Fruit fly (Drosophila melanogaster): Measurements from ENCODE around the gene drm.

- no peak for TF ChIP-seq Myc (optimal IDR thresholded peaks at IDR 0.05)
- no peak for TF ChIP-seq pan (optimal IDR thresholded peaks at IDR 0.05)
- no peak for TF ChIP-seq rgr (GFP tag; optimal IDR thresholded peaks at IDR 0.05)
- TF ChIP-seq CG32264 (GFP tag; optimal IDR thresholded peaks at IDR 0.05) = no peak
- no peak for TF ChIP-seq lola (GFP tag; optimal IDR thresholded peaks at IDR 0.05)
- no peak for TF ChIP-seq jim (GFP tag; optimal IDR thresholded peaks at IDR 0.05)
- TF ChIP-seq Mio (GFP tag; optimal IDR thresholded peaks at IDR 0.05) = no peak
- TF ChIP-seq Dfd (GFP tag; optimal IDR thresholded peaks at IDR 0.05) = no peak
- TF ChIP-seq dmrt93B (GFP tag; optimal IDR thresholded peaks at IDR 0.05) = no peak
- peak; percentile 9 for TF ChIP-seq fru (GFP tag; optimal IDR thresholded peaks at IDR 0.05)
- TF ChIP-seq br (GFP tag; optimal IDR thresholded peaks at IDR 0.05) = no peak
- TF ChIP-seq Hr78 (GFP tag; optimal IDR thresholded peaks at IDR 0.05) = no peak
- TF ChIP-seq Dif (GFP tag; optimal IDR thresholded peaks at IDR 0.05; ENCODE audit: partially characterized antibody) = no peak
- no peak for TF ChIP-seq h (GFP tag; optimal IDR thresholded peaks at IDR 0.05)
These were observed 18.4 kb downstream of the drm start for dm6 chr2L:3557471-3557870.
